Fruit fly (Drosophila melanogaster) whole organism, prepupa: Measurements from ENCODE around the gene CG43880.

ENCODE experiments used
- CG11762 ChIP-seq: fragments of 200-800 bp; sonication (Bioruptor generic); optimal IDR thresholded peaks from 3 replicates; lab custom pipeline; 2016; ENCODE audit warnings: missing biosample characterization, missing genetic modification characterization; ENCODE audit not compliant: insufficient read depth
- CG8632 ChIP-seq: fragments of 200-800 bp; sonication (Bioruptor generic); optimal IDR thresholded peaks from 3 replicates; lab custom pipeline; 2016; ENCODE audit warnings: missing biosample characterization, missing genetic modification characterization
- Smox ChIP-seq: fragments of 200-800 bp; sonication (Bioruptor generic); optimal IDR thresholded peaks from 3 replicates; lab custom pipeline; 2016; ENCODE audit warnings: missing biosample characterization, missing genetic modification characterization
- Sox102F ChIP-seq: fragments of 200-800 bp; sonication (Bioruptor generic); optimal IDR thresholded peaks from 2 replicates; lab custom pipeline; 2016; ENCODE audit warnings: missing biosample characterization, mild to moderate bottlenecking, missing genetic modification characterization
- lz ChIP-seq: fragments of 200-800 bp; sonication (Bioruptor generic); optimal IDR thresholded peaks from 3 replicates; lab custom pipeline; 2016; ENCODE audit warnings: missing biosample characterization, missing genetic modification characterization
- net ChIP-seq: fragments of 200-800 bp; sonication (Bioruptor generic); optimal IDR thresholded peaks from 3 replicates; lab custom pipeline; 2016; ENCODE audit warnings: missing biosample characterization, missing genetic modification characterization
- svp ChIP-seq: fragments of 200-800 bp; sonication (Bioruptor generic); peaks from one replicate; lab custom pipeline; 2016; ENCODE audit warnings: missing biosample characterization, missing genetic modification characterization
- vri ChIP-seq: fragments of 200-800 bp; sonication (Bioruptor generic); optimal IDR thresholded peaks from 3 replicates; lab custom pipeline; 2016; ENCODE audit warnings: missing biosample characterization, mild to moderate bottlenecking, missing genetic modification characterization

DNA sequence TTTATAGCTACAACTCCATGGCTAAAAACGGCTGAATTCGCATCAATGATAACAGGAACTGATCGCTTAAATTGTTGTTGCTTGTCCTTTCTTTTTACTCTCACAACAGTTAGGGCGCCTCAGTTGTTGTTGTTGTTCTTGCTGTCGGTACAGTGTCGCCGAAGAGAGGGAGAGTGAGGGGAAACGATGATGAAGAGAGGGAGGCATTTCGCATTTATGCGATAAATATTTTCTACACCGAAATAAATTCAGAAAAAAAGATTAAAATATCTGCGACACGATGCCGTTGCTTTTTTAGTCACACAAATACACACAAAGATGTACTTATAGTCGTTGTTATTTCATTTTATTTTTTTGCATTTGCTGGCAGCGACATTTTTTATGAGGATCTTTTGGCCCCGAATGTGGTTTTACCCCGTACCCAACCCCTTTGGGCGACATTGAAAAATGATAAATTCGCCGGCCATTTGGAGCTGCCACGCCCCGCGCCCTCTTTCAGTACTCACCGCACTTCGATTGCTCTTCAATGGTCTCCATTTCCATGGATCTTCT is 35.1 kb downstream of the CG43880 start:
- no peak for TF ChIP-seq Smox (GFP tag; lab: Kevin White, UChicago)
- no peak for TF ChIP-seq lz
- TF ChIP-seq vri: no peak
- TF ChIP-seq net (GFP tag; lab: Kevin White, UChicago): no peak
- no peak for TF ChIP-seq Sox102F
- no peak for TF ChIP-seq CG8632 (GFP tag; lab: Kevin White, UChicago)
- peak; percentile 72 for TF ChIP-seq svp
- no peak for TF ChIP-seq CG11762 (GFP tag; lab: Kevin White, UChicago)
